Worm (Caenorhabditis elegans) whole organism, early embryonic: ENCODE measurements around the gene F36H5.14.

ENCODE experiments used
- ama-1 ChIP-seq: fragments of 150-350 bp; optimal IDR thresholded peaks from 2 replicates; lab custom pipeline; 2014
- hmg-4 ChIP-seq: fragments of 200-800 bp; sonication (Bioruptor generic); optimal IDR thresholded peaks from 2 replicates; lab custom pipeline; 2018; ENCODE audit warnings: mild to moderate bottlenecking, missing genetic modification characterization, missing compliant biosample characterization
- sea-1 ChIP-seq: fragments of 200-800 bp; sonication (Bioruptor generic); conservative IDR thresholded peaks from 2 replicates; pipeline ENCODE4 v1.3.6; 2022; ENCODE audit warnings: missing genetic modification characterization, missing compliant biosample characterization

ce11 chrII:1766715-1767114 is 8.6 kb upstream of the F36H5.14 start:
- no peak for TF ChIP-seq sea-1 (GFP tag; lab: Robert Waterston, UW)
- no peak for TF ChIP-seq hmg-4
- no peak for TF ChIP-seq ama-1
